Worm (Caenorhabditis elegans): Measurements from ENCODE around the gene Y6G8.14.

DNA sequence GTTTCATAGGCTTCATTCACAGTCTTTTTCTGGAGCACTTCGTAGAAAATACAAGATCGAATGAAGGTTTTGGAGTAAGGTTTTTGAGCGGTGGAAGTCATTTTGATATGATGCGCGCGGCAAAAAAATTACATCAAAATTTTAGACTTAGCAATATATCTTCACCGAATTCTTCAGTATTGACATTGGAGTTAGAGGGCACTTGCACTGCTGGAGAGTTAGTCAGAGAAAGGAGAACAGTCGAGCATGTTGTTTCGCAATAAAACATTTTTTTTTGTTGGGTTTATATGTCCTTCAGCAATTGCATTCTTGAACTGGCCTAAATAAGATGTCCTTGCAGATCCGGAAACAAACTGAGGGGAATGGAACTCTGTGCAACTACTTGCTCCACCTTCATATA is 48.2 kb downstream of the Y6G8.14 start, which contains the start of gene fbxa-171:
- no peak for TF ChIP-seq attf-6 (GFP tag; IDR thresholded peaks at IDR 0.05)
- no peak for TF ChIP-seq nhr-90 (tag; optimal IDR thresholded peaks at IDR 0.05)
- TF ChIP-seq dpl-1 (GFP tag; optimal IDR thresholded peaks at IDR 0.05) = no peak
- TF ChIP-seq him-1 (tag; optimal IDR thresholded peaks at IDR 0.05) = no peak
- no peak for TF ChIP-seq C06A6.2 (GFP tag; conservative IDR thresholded peaks at IDR 0.05)
- TF ChIP-seq pha-4 (tag; optimal IDR thresholded peaks at IDR 0.05) = no peak
- no peak for TF ChIP-seq ceh-58 (GFP tag; IDR thresholded peaks at IDR 0.05)
- no peak for TF ChIP-seq snpc-1.3 (tag; optimal IDR thresholded peaks at IDR 0.05; ENCODE audit: insufficient read depth)
- TF ChIP-seq Y56A3A.18 (GFP tag; IDR thresholded peaks at IDR 0.05) = no peak
- no peak for TF ChIP-seq snpc-4 (GFP tag; optimal IDR thresholded peaks at IDR 0.05)
- TF ChIP-seq snpc-4 (tag; optimal IDR thresholded peaks at IDR 0.05) = no peak
- no peak for TF ChIP-seq madf-6 (GFP tag; IDR thresholded peaks at IDR 0.05)
- TF ChIP-seq nfya-1 (tag; optimal IDR thresholded peaks at IDR 0.05; ENCODE audit: borderline replicate concordance, insufficient read depth) = no peak
- no peak for TF ChIP-seq D2030.7 (GFP tag; IDR thresholded peaks at IDR 0.05)
- no peak for TF ChIP-seq ceh-40 (GFP tag; IDR thresholded peaks at IDR 0.05)
